Worm (Caenorhabditis elegans) whole organism, L1 larva: ENCODE measurements around the gene plc-3.

Source experiments
- C04F5.9 ChIP-seq: sonication (generic microtip); optimal IDR thresholded peaks from 2 replicates; lab custom pipeline; 2016; ENCODE audit warnings: missing genetic modification characterization, missing compliant biosample characterization
- C16A3.4 ChIP-seq: fragments of 150-350 bp; optimal IDR thresholded peaks from 2 replicates; lab custom pipeline; 2014; ENCODE audit warnings: missing biosample characterization, missing genetic modification characterization
- F16B12.6 ChIP-seq: fragments of 150-350 bp; optimal IDR thresholded peaks from 2 replicates; lab custom pipeline; 2014; ENCODE audit warnings: missing biosample characterization, missing genetic modification characterization
- alr-1 ChIP-seq: fragments of 200-800 bp; sonication (Bioruptor generic); optimal IDR thresholded peaks from 2 replicates; lab custom pipeline; 2018; ENCODE audit warnings: borderline replicate concordance, mild to moderate bottlenecking, missing genetic modification characterization, missing compliant biosample characterization
- aly-2 ChIP-seq: fragments of 150-350 bp; optimal IDR thresholded peaks from 2 replicates; lab custom pipeline; 2014; ENCODE audit warnings: missing biosample characterization, missing genetic modification characterization
- ama-1 ChIP-seq: fragments of 150-350 bp; optimal IDR thresholded peaks from 2 replicates; lab custom pipeline; 2014
- blmp-1 ChIP-seq: fragments of 150-350 bp; optimal IDR thresholded peaks from 2 replicates; lab custom pipeline; 2014; ENCODE audit warnings: missing biosample characterization, missing genetic modification characterization
- ceh-63 ChIP-seq: fragments of 200-800 bp; sonication (Bioruptor generic); optimal IDR thresholded peaks from 2 replicates; lab custom pipeline; 2018; ENCODE audit warnings: mild to moderate bottlenecking, missing genetic modification characterization, missing compliant biosample characterization
- ceh-8 ChIP-seq: fragments of 200-800 bp; sonication (Bioruptor generic); optimal IDR thresholded peaks from 2 replicates; lab custom pipeline; 2018; ENCODE audit warnings: mild to moderate bottlenecking, missing genetic modification characterization, moderate library complexity, missing compliant biosample characterization
- ceh-90 ChIP-seq: sonication (generic microtip); optimal IDR thresholded peaks from 2 replicates; lab custom pipeline; 2016; ENCODE audit warnings: missing genetic modification characterization, missing compliant biosample characterization
- ces-1 ChIP-seq: fragments of 150-350 bp; optimal IDR thresholded peaks from 2 replicates; lab custom pipeline; 2014; ENCODE audit warnings: missing biosample characterization, missing genetic modification reagents, missing genetic modification characterization
- dpl-1 ChIP-seq, 3 experiments: fragments of 150-350 bp in 2 of 3; sonication (generic microtip) in 1 of 3; optimal IDR thresholded peaks; 2 replicates each; lab custom pipeline; 2014 to 2017; ENCODE audit warnings: missing biosample characterization in 3 of 3, missing genetic modification characterization in 3 of 3, missing genetic modification reagents in 3 of 3
- efl-1 ChIP-seq, 4 experiments: fragments of 150-350 bp; optimal IDR thresholded peaks in 3 of 4; peaks in 1 of 4; 1 replicate in 1 of 4; 2 replicates in 3 of 4; lab custom pipeline; 2014; ENCODE audit warnings: missing biosample characterization in 2 of 4, missing genetic modification characterization in 2 of 4, missing genetic modification reagents in 2 of 4
- egl-27 ChIP-seq, 2 experiments: fragments of 150-350 bp in 1 of 2; sonication (generic microtip); optimal IDR thresholded peaks; 3 replicates each; lab custom pipeline; 2017 to 2018; ENCODE audit warnings: missing biosample characterization in 2 of 2, missing genetic modification characterization in 2 of 2, missing genetic modification reagents in 2 of 2
- elt-2 ChIP-seq: sonication (generic microtip); optimal IDR thresholded peaks from 2 replicates; lab custom pipeline; 2016; ENCODE audit warnings: missing genetic modification characterization, mild to moderate bottlenecking, inconsistent platforms, missing compliant biosample characterization, missing genetic modification reagents
- elt-3 ChIP-seq, 6 experiments: fragments of 150-350 bp in 1 of 6; sonication (generic microtip); optimal IDR thresholded peaks; 2 replicates each; lab custom pipeline; 2017 to 2018; ENCODE audit warnings: missing biosample characterization in 6 of 6, missing genetic modification characterization in 6 of 6, inconsistent platforms in 1 of 6
- fkh-10 ChIP-seq: sonication (generic microtip); optimal IDR thresholded peaks from 2 replicates; lab custom pipeline; 2017; ENCODE audit warnings: missing biosample characterization, missing genetic modification reagents, missing genetic modification characterization
- hlh-17 ChIP-seq: fragments of 200-800 bp; sonication (Bioruptor generic); optimal IDR thresholded peaks from 2 replicates; lab custom pipeline; 2018; ENCODE audit warnings: missing genetic modification characterization, mild to moderate bottlenecking, missing compliant biosample characterization, moderate library complexity, borderline replicate concordance
- hpl-2 ChIP-seq: fragments of 150-350 bp; optimal IDR thresholded peaks from 2 replicates; lab custom pipeline; 2014; ENCODE audit warnings: missing biosample characterization, missing genetic modification reagents, missing genetic modification characterization
- irx-1 ChIP-seq: sonication (generic microtip); optimal IDR thresholded peaks from 2 replicates; lab custom pipeline; 2016; ENCODE audit warnings: missing genetic modification characterization, missing compliant biosample characterization
- jun-1 ChIP-seq: fragments of 150-350 bp; optimal IDR thresholded peaks from 2 replicates; lab custom pipeline; 2014; ENCODE audit warnings: missing biosample characterization, missing genetic modification reagents, missing genetic modification characterization
- lin-14 ChIP-seq: fragments of 200-800 bp; sonication (Bioruptor generic); optimal IDR thresholded peaks from 2 replicates; lab custom pipeline; 2018; ENCODE audit warnings: mild to moderate bottlenecking, missing genetic modification characterization, moderate library complexity, missing compliant biosample characterization
- lin-15B ChIP-seq: fragments of 150-350 bp; sonication (generic microtip); optimal IDR thresholded peaks from 3 replicates; lab custom pipeline; 2014; ENCODE audit warnings: missing biosample characterization, missing genetic modification characterization
- lir-3 ChIP-seq: sonication (generic microtip); optimal IDR thresholded peaks from 2 replicates; lab custom pipeline; 2016; ENCODE audit warnings: mild to moderate bottlenecking, missing genetic modification characterization, moderate library complexity, missing compliant biosample characterization; ENCODE audit not compliant: poor library complexity
- lsy-2 ChIP-seq, 2 experiments: fragments of 150-350 bp; optimal IDR thresholded peaks; 2 replicates each; lab custom pipeline; 2014; ENCODE audit warnings: missing biosample characterization in 2 of 2, missing genetic modification characterization in 2 of 2
- mep-1 ChIP-seq: fragments of 150-350 bp; optimal IDR thresholded peaks from 2 replicates; lab custom pipeline; 2014; ENCODE audit warnings: missing biosample characterization, missing genetic modification characterization
- nhr-237 ChIP-seq: fragments of 150-350 bp; optimal IDR thresholded peaks from 2 replicates; lab custom pipeline; 2014; ENCODE audit warnings: missing biosample characterization, missing genetic modification characterization
- nhr-28 ChIP-seq: fragments of 150-350 bp; optimal IDR thresholded peaks from 2 replicates; lab custom pipeline; 2014; ENCODE audit warnings: missing biosample characterization, missing genetic modification characterization
- nhr-71 ChIP-seq: sonication (generic microtip); optimal IDR thresholded peaks from 2 replicates; lab custom pipeline; 2016; ENCODE audit warnings: mild to moderate bottlenecking, missing genetic modification characterization, moderate library complexity, missing compliant biosample characterization
- nhr-77 ChIP-seq: fragments of 150-350 bp; optimal IDR thresholded peaks from 2 replicates; lab custom pipeline; 2014; ENCODE audit warnings: missing biosample characterization, missing genetic modification characterization
- nhr-85 ChIP-seq: sonication (generic microtip); peaks from one replicate; lab custom pipeline; 2016; ENCODE audit warnings: missing genetic modification characterization, inconsistent platforms, missing compliant biosample characterization
- nhr-90 ChIP-seq: sonication (generic microtip); optimal IDR thresholded peaks from 2 replicates; lab custom pipeline; 2016; ENCODE audit warnings: mild to moderate bottlenecking, missing genetic modification characterization, missing compliant biosample characterization; ENCODE audit not compliant: poor library complexity
- pax-3 ChIP-seq: fragments of 200-800 bp; sonication (Bioruptor generic); optimal IDR thresholded peaks from 2 replicates; lab custom pipeline; 2018; ENCODE audit warnings: mild to moderate bottlenecking, missing genetic modification characterization, moderate library complexity, missing compliant biosample characterization
- pqm-1 ChIP-seq: sonication (generic microtip); optimal IDR thresholded peaks from 3 replicates; lab custom pipeline; 2017; ENCODE audit warnings: missing biosample characterization, missing genetic modification characterization
- skn-1 ChIP-seq: fragments of 150-350 bp; optimal IDR thresholded peaks from 2 replicates; lab custom pipeline; 2014; ENCODE audit warnings: missing biosample characterization, missing genetic modification characterization
- snu-23 ChIP-seq: sonication (generic microtip); optimal IDR thresholded peaks from 2 replicates; lab custom pipeline; 2016; ENCODE audit warnings: missing genetic modification characterization, missing compliant biosample characterization
- sox-4 ChIP-seq: sonication (generic microtip); optimal IDR thresholded peaks from 2 replicates; lab custom pipeline; 2016; ENCODE audit warnings: missing genetic modification characterization, missing compliant biosample characterization
- sup-37 ChIP-seq: fragments of 200-800 bp; sonication (Bioruptor generic); optimal IDR thresholded peaks from 2 replicates; lab custom pipeline; 2018; ENCODE audit warnings: mild to moderate bottlenecking, missing genetic modification characterization, missing compliant biosample characterization
- swsn-7 ChIP-seq: sonication (generic microtip); optimal IDR thresholded peaks from 2 replicates; lab custom pipeline; 2016; ENCODE audit warnings: missing genetic modification characterization, missing compliant biosample characterization
- tlp-1 ChIP-seq: fragments of 150-350 bp; optimal IDR thresholded peaks from 2 replicates; lab custom pipeline; 2014; ENCODE audit warnings: missing biosample characterization, missing genetic modification characterization
- unc-62 ChIP-seq: fragments of 150-350 bp; optimal IDR thresholded peaks from 2 replicates; lab custom pipeline; 2014; ENCODE audit warnings: missing biosample characterization, missing genetic modification reagents, missing genetic modification characterization
- zip-4 ChIP-seq: fragments of 200-800 bp; sonication (Bioruptor generic); optimal IDR thresholded peaks from 2 replicates; lab custom pipeline; 2018; ENCODE audit warnings: mild to moderate bottlenecking, missing genetic modification characterization, moderate library complexity, missing compliant biosample characterization
- ztf-4 ChIP-seq: fragments of 150-350 bp; optimal IDR thresholded peaks from 2 replicates; lab custom pipeline; 2014; ENCODE audit warnings: missing biosample characterization, missing genetic modification characterization

The plc-3 gene

ce11 chrII:10248355-10249041 is 25.8 kb downstream of the plc-3 start, which contains the start of gene atad-3 (continued):
- peak; percentile 58 for TF ChIP-seq zip-4 (GFP tag; lab: Kevin White, UChicago)
- peak; percentile 89 to 90 for TF ChIP-seq lsy-2 (tag; optimal IDR thresholded peaks at IDR 0.05; lab: Kevin White, UChicago)
- TF ChIP-seq nhr-28 (tag; lab: Kevin White, UChicago) = no peak
- no peak for TF ChIP-seq egl-27 (tag; optimal IDR thresholded peaks at IDR 0.05; lab: Kevin White, UChicago)
- peak; percentile 95 for TF ChIP-seq nhr-71 (tag; lab: Kevin White, UChicago)
- TF ChIP-seq pqm-1 = no peak
- peak; percentile 88 for TF ChIP-seq swsn-7 (tag; lab: Kevin White, UChicago)
- TF ChIP-seq lin-14 (GFP tag; lab: Kevin White, UChicago) = peak; percentile 93
- TF ChIP-seq ces-1 (GFP tag; lab: Kevin White, UChicago) = no peak
- TF ChIP-seq F16B12.6 (tag; lab: Kevin White, UChicago) = peak; percentile 67
- TF ChIP-seq nhr-85 (tag; lab: Kevin White, UChicago) = peak; percentile 87
- TF ChIP-seq ceh-8 (GFP tag; lab: Kevin White, UChicago) = peak; percentile 64
- TF ChIP-seq sup-37 (GFP tag; lab: Kevin White, UChicago) = no peak
- TF ChIP-seq elt-3 (tag; optimal IDR thresholded peaks at IDR 0.05; lab: Kevin White, UChicago) = peak in 3 of 6 experiments; percentile 48 to 65 (median 58)
- peak; percentile 93 for TF ChIP-seq nhr-90 (tag; lab: Kevin White, UChicago)
- TF ChIP-seq lir-3 (tag; lab: Kevin White, UChicago) = peak; percentile 90
- TF ChIP-seq tlp-1 (tag; lab: Kevin White, UChicago) = no peak
- TF ChIP-seq fkh-10 (GFP tag; lab: Kevin White, UChicago) = peak; percentile 66
- peak; percentile 65 for TF ChIP-seq jun-1
- TF ChIP-seq ceh-63 (GFP tag; lab: Kevin White, UChicago) = peak; percentile 83
- peak; percentile 83 for TF ChIP-seq nhr-77 (tag; lab: Kevin White, UChicago)
- TF ChIP-seq lin-15B (tag; lab: Kevin White, UChicago) = peak; percentile 85
- no peak for TF ChIP-seq ama-1 (lab: Kevin White, UChicago)
- TF ChIP-seq C16A3.4 (tag; lab: Kevin White, UChicago) = peak; percentile 76
- TF ChIP-seq dpl-1 (GFP tag; optimal IDR thresholded peaks at IDR 0.05; lab: Kevin White, UChicago) = peak; percentile 78 to 84 (median 81)
- TF ChIP-seq unc-62 = no peak
- TF ChIP-seq blmp-1 (tag; lab: Kevin White, UChicago) = peak; percentile 49
- TF ChIP-seq hlh-17 (GFP tag; lab: Kevin White, UChicago) = no peak
- TF ChIP-seq nhr-237 = peak; percentile 70
- TF ChIP-seq ceh-90 (tag; lab: Kevin White, UChicago) = no peak
- TF ChIP-seq pax-3 (tag; lab: Kevin White, UChicago) = peak; percentile 83
- peak; percentile 88 for TF ChIP-seq mep-1 (tag; lab: Kevin White, UChicago)
- TF ChIP-seq C04F5.9 (tag; lab: Kevin White, UChicago) = peak; percentile 83
- TF ChIP-seq irx-1 (tag; lab: Kevin White, UChicago) = peak; percentile 74
- TF ChIP-seq snu-23 (GFP tag; lab: Kevin White, UChicago) = peak; percentile 92
- no peak for TF ChIP-seq alr-1 (tag; lab: Kevin White, UChicago)
- TF ChIP-seq hpl-2 (GFP tag; lab: Kevin White, UChicago) = no peak
- peak; percentile 29 for TF ChIP-seq elt-2 (tag; lab: Kevin White, UChicago)
- TF ChIP-seq, all 84 proteins: peak for 59

ce11 chrII:10250966-10251365 is 28.3 kb downstream of the plc-3 start, which contains the start of gene F54B3.1:
F54B3.1 (plus strand) TSS chrII:10251266.
- no peak for TF ChIP-seq lir-3 (tag; lab: Kevin White, UChicago)
- TF ChIP-seq skn-1 (tag; lab: Kevin White, UChicago) = no peak
- no peak for TF ChIP-seq snu-23 (GFP tag; lab: Kevin White, UChicago)
- no peak for TF ChIP-seq ceh-8 (GFP tag; lab: Kevin White, UChicago)
- peak; percentile 22 for TF ChIP-seq aly-2 (tag; lab: Kevin White, UChicago)
- no peak for TF ChIP-seq sox-4
- no peak for TF ChIP-seq lin-14 (GFP tag; lab: Kevin White, UChicago)
- no peak for TF ChIP-seq ztf-4
- TF ChIP-seq fkh-10 (GFP tag; lab: Kevin White, UChicago) = no peak
- no peak for TF ChIP-seq jun-1
- TF ChIP-seq efl-1 (optimal IDR thresholded peaks at IDR 0.05; lab: Kevin White, UChicago) = no peak
- peak in 1 of 2 experiments; percentile 1 for TF ChIP-seq efl-1 (GFP tag; optimal IDR thresholded peaks at IDR 0.05 in 1 of 2; lab: Kevin White, UChicago)
